Worm (Caenorhabditis elegans) whole organism, late embryonic: ENCODE results near the gene nhr-34.

Source experiments
- ama-1 ChIP-seq: fragments of 150-350 bp; optimal IDR thresholded peaks from 2 replicates; lab custom pipeline; 2014
- hlh-15 ChIP-seq: sonication (generic microtip); optimal IDR thresholded peaks from 2 replicates; lab custom pipeline; 2016; ENCODE audit warnings: missing genetic modification characterization, missing compliant biosample characterization
- pha-2 ChIP-seq: sonication (generic microtip); optimal IDR thresholded peaks from 2 replicates; lab custom pipeline; 2017; ENCODE audit warnings: mild to moderate bottlenecking, missing genetic modification characterization, missing compliant biosample characterization
- pqm-1 ChIP-seq: sonication (generic microtip); optimal IDR thresholded peaks from 2 replicates; lab custom pipeline; 2016; ENCODE audit warnings: missing genetic modification characterization, missing compliant biosample characterization
- tbx-7 ChIP-seq: sonication (generic microtip); optimal IDR thresholded peaks from 2 replicates; lab custom pipeline; 2016; ENCODE audit warnings: missing genotype, missing genetic modification characterization, missing compliant biosample characterization

ce11 chrIV:9631579-9631978, 43.9 kb downstream of the nhr-34 start:
- TF ChIP-seq pqm-1 (tag; lab: Kevin White, UChicago) (no peak), tbx-7 (no peak), hlh-15 (tag; lab: Kevin White, UChicago) (no peak), ama-1 (lab: Kevin White, UChicago) (no peak), pha-2 (tag; lab: Kevin White, UChicago) (no peak)
